Worm (Caenorhabditis elegans) whole organism, early embryonic: ENCODE data around the gene C01G5.4.

Experiments
- B0310.2 ChIP-seq: sonication (generic microtip); optimal IDR thresholded peaks from 2 replicates; lab custom pipeline; 2016; ENCODE audit warnings: mild to moderate bottlenecking, missing genetic modification characterization, missing compliant biosample characterization
- F13C5.2 ChIP-seq: sonication (generic microtip); optimal IDR thresholded peaks from 2 replicates; lab custom pipeline; 2017; ENCODE audit warnings: mild to moderate bottlenecking, missing genetic modification characterization, inconsistent platforms, missing compliant biosample characterization
- aly-1 ChIP-seq: sonication (generic microtip); optimal IDR thresholded peaks from 2 replicates; lab custom pipeline; 2016; ENCODE audit warnings: missing genetic modification characterization, missing compliant biosample characterization
- ama-1 ChIP-seq: fragments of 150-350 bp; optimal IDR thresholded peaks from 2 replicates; lab custom pipeline; 2014
- ceh-13 ChIP-seq: fragments of 200-800 bp; sonication (Bioruptor generic); optimal IDR thresholded peaks from 2 replicates; lab custom pipeline; 2018; ENCODE audit warnings: mild to moderate bottlenecking, missing genetic modification characterization, missing compliant biosample characterization
- ceh-36 ChIP-seq: sonication (generic microtip); optimal IDR thresholded peaks from 2 replicates; lab custom pipeline; 2016; ENCODE audit warnings: missing genetic modification characterization, inconsistent platforms, missing compliant biosample characterization
- ets-7 ChIP-seq: sonication (generic microtip); optimal IDR thresholded peaks from 2 replicates; lab custom pipeline; 2016; ENCODE audit warnings: missing genotype, missing genetic modification characterization, missing compliant biosample characterization
- flt-1 ChIP-seq: fragments of 200-800 bp; sonication (Bioruptor generic); IDR thresholded peaks from 2 replicates; pipeline ENCODE4 v1.3.6; 2022; ENCODE audit warnings: missing genetic modification characterization, missing compliant biosample characterization
- hmbx-1 ChIP-seq: sonication (generic microtip); optimal IDR thresholded peaks from 2 replicates; lab custom pipeline; 2016; ENCODE audit warnings: mild to moderate bottlenecking, missing genetic modification characterization, missing compliant biosample characterization
- hmg-4 ChIP-seq: fragments of 200-800 bp; sonication (Bioruptor generic); optimal IDR thresholded peaks from 2 replicates; lab custom pipeline; 2018; ENCODE audit warnings: mild to moderate bottlenecking, missing genetic modification characterization, missing compliant biosample characterization
- hnd-1 ChIP-seq: sonication (generic microtip); optimal IDR thresholded peaks from 2 replicates; lab custom pipeline; 2016; ENCODE audit warnings: missing genetic modification characterization, missing compliant biosample characterization
- pes-1 ChIP-seq: fragments of 200-800 bp; sonication (Bioruptor generic); IDR thresholded peaks from 2 replicates; pipeline ENCODE4 v1.3.6; 2022; ENCODE audit warnings: missing genetic modification reagents, missing genetic modification characterization, missing compliant biosample characterization
- scrt-1 ChIP-seq: fragments of 200-800 bp; sonication (Bioruptor generic); IDR thresholded peaks from 2 replicates; pipeline ENCODE4 v1.3.6; 2022; ENCODE audit warnings: missing genetic modification characterization, missing compliant biosample characterization
- sea-1 ChIP-seq: fragments of 200-800 bp; sonication (Bioruptor generic); conservative IDR thresholded peaks from 2 replicates; pipeline ENCODE4 v1.3.6; 2022; ENCODE audit warnings: missing genetic modification characterization, missing compliant biosample characterization
- tbx-11 ChIP-seq: fragments of 200-800 bp; sonication (Bioruptor generic); IDR thresholded peaks from 2 replicates; pipeline ENCODE4 v1.3.6; 2022; ENCODE audit warnings: missing genetic modification characterization, missing compliant biosample characterization
- tbx-37 ChIP-seq: fragments of 200-800 bp; sonication (Bioruptor generic); conservative IDR thresholded peaks from 2 replicates; pipeline ENCODE4 v1.3.6; 2022; ENCODE audit warnings: missing genetic modification reagents, missing genetic modification characterization, missing compliant biosample characterization
- tra-4 ChIP-seq: sonication (generic microtip); optimal IDR thresholded peaks from 2 replicates; lab custom pipeline; 2017; ENCODE audit warnings: missing genetic modification characterization, missing compliant biosample characterization

Gene C01G5.4

DNA sequence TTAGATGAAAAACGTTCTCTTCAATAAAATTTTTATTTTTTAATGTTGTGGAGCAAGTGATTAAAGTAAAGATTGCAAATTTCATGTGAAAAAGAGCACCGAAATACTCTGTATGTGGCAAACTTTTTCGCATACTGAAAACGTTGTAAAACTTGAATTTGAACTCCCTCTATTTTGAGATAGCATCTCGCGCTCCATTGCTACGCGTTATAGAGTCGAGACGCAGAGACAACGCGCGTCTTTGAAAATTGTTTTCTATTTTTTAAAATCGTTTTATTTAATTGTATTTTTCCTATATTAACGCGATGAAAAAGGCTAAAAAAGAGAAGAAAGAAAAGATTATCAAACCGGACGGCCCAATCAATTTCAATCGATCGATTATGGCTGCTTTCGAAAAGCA lies 17.1 kb downstream of the C01G5.4 start, which contains the start of gene fan-1:
Gene fan-1, plus strand, starts transcription at position 78 of the 400 bp plus-strand sequence.
- TF ChIP-seq sea-1 (GFP tag; lab: Robert Waterston, UW) (no peak), scrt-1 (no peak), B0310.2 (tag; lab: Kevin White, UChicago) (no peak), ama-1 (lab: Kevin White, UChicago) (no peak), tbx-37 (GFP tag; lab: Robert Waterston, UW) (no peak), tbx-11 (GFP tag; lab: Robert Waterston, UW) (no peak), hnd-1 (tag; lab: Kevin White, UChicago) (no peak), hmg-4 (no peak), hmbx-1 (tag; lab: Kevin White, UChicago) (no peak), pes-1 (GFP tag; lab: Robert Waterston, UW) (no peak), ets-7 (no peak), ceh-13 (GFP tag; lab: Kevin White, UChicago) (no peak), ceh-36 (tag; lab: Kevin White, UChicago) (no peak), aly-1 (tag; lab: Kevin White, UChicago) (no peak)

ce11 chrIV:6551359-6552031 lies 19.9 kb downstream of the C01G5.4 start:
- TF ChIP-seq ceh-36 (tag; lab: Kevin White, UChicago): peak; percentile 19

DNA sequence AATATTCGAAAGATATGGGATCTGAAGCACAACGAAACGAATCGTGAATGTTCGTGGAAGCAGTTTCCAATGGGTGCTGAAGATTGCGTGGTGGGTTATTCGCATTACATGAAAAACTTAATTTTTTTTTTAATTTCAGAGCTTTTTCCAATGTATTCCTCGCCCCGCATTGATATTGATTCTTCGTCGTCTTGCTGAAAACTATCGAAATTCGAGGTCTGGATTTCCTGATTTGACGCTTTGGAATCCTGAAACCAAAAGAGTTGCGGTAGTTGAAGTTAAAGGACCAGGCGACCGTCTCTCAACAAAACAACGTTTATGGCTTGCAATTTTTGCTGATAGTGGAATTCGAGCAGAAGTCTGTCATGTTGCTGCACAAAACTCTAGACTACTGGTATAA lies 20.5 kb downstream of the C01G5.4 start:
- TF ChIP-seq sea-1 (GFP tag; lab: Robert Waterston, UW): no peak
- no peak for TF ChIP-seq tra-4 (tag; lab: Kevin White, UChicago)
- no peak for TF ChIP-seq aly-1 (tag; lab: Kevin White, UChicago)
- no peak for TF ChIP-seq flt-1 (GFP tag; lab: Robert Waterston, UW)
- no peak for TF ChIP-seq tbx-11 (GFP tag; lab: Robert Waterston, UW)
- TF ChIP-seq ets-7: no peak
- no peak for TF ChIP-seq F13C5.2 (tag; lab: Kevin White, UChicago)
- no peak for TF ChIP-seq scrt-1
- TF ChIP-seq hmg-4: no peak
- no peak for TF ChIP-seq ama-1 (lab: Kevin White, UChicago)
- no peak for TF ChIP-seq pes-1 (GFP tag; lab: Robert Waterston, UW)
- TF ChIP-seq tbx-37 (GFP tag; lab: Robert Waterston, UW): no peak
- TF ChIP-seq ceh-36 (tag; lab: Kevin White, UChicago): no peak
- TF ChIP-seq hnd-1 (tag; lab: Kevin White, UChicago): no peak
- TF ChIP-seq hmbx-1 (tag; lab: Kevin White, UChicago): no peak

DNA sequence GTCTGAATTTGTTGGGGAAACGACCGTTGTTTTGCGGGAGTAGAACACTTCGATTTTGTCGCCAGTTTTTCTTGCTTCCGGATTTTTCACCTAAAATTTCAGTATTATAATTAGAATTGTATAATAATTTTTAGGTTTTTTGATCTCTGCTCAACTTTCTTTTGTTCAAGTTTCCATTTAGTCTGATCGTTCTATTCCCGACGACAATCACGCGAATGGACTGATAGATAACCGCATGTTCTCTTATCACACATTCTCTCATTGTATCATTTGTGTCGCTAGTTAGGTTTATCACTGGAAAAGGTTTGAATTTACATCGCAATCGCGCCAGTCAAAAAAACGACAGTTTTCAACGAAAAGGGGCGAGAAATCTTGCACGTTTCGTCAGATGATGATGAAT lies 23.3 kb downstream of the C01G5.4 start:
- TF ChIP-seq tra-4 (tag; lab: Kevin White, UChicago) (no peak), tbx-11 (GFP tag; lab: Robert Waterston, UW) (no peak), tbx-37 (GFP tag; lab: Robert Waterston, UW) (no peak), ceh-36 (tag; lab: Kevin White, UChicago) (no peak), F13C5.2 (tag; lab: Kevin White, UChicago) (no peak), hmbx-1 (tag; lab: Kevin White, UChicago) (no peak), hmg-4 (no peak), ama-1 (lab: Kevin White, UChicago) (no peak), pes-1 (GFP tag; lab: Robert Waterston, UW) (no peak), flt-1 (GFP tag; lab: Robert Waterston, UW) (no peak), scrt-1 (no peak), aly-1 (tag; lab: Kevin White, UChicago) (no peak), hnd-1 (tag; lab: Kevin White, UChicago) (no peak), ceh-13 (GFP tag; lab: Kevin White, UChicago) (no peak), sea-1 (GFP tag; lab: Robert Waterston, UW) (no peak), B0310.2 (tag; lab: Kevin White, UChicago) (no peak)

DNA sequence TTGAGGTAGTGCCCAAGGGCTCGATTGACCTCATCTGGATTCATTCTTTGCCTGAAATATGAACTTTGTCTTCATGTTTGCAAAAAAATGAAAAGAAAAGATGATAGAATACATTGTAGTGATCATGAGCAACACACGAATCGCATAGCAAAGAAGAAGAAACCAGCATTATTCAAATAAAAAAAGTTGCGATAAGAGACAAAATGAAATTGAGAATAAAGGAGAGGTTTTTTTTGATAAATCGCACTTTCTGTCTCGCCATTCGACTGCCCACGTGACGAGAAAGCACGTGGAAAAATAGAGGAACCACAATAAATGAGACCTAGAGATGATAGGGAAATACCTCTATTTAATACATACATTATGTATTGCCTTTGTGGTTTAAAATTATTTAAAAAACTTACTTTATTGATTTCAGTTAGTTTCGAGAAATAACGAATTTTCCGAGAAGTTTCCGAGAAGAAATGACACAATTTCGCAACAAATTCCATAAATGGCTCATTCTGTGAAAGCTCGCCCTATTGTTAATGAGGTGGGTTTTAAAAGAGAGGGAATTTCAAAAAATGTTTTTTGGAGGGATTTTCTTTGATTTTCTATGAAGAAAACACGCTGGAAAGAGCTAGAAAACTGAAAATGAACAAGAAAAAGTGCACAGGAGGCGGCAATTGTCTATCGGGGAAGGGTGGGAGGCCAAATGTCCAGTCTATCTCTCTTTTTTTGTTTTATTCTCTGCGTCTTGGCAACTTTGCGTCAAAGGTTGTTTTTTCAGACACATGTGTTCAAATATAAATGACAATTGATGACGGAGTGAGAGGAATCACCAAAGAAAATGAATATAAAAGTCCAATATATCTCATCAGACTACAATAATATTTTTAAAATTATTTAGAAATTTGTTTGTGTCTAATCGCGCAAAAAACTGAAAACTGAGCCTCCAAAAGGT lies 24.1 kb downstream of the C01G5.4 start, which contains the start of gene paqr-1:
Gene paqr-1, minus strand, starts transcription at position 51 of the 943 bp plus-strand sequence.
- no peak for TF ChIP-seq hmbx-1 (tag; lab: Kevin White, UChicago)
- no peak for TF ChIP-seq ama-1 (lab: Kevin White, UChicago)
- TF ChIP-seq tbx-37 (GFP tag; lab: Robert Waterston, UW): no peak
- no peak for TF ChIP-seq hnd-1 (tag; lab: Kevin White, UChicago)
- no peak for TF ChIP-seq ceh-13 (GFP tag; lab: Kevin White, UChicago)
- no peak for TF ChIP-seq F13C5.2 (tag; lab: Kevin White, UChicago)
- TF ChIP-seq ets-7: no peak
- TF ChIP-seq aly-1 (tag; lab: Kevin White, UChicago): no peak
- TF ChIP-seq sea-1 (GFP tag; lab: Robert Waterston, UW): no peak
- TF ChIP-seq B0310.2 (tag; lab: Kevin White, UChicago): no peak

ce11 chrIV:6556624-6557368 lies 25.2 kb downstream of the C01G5.4 start, which contains the start of gene try-3:
try-3 (plus strand) TSS chrIV:6557155.
- TF ChIP-seq hmbx-1 (tag; lab: Kevin White, UChicago) (no peak), aly-1 (tag; lab: Kevin White, UChicago) (peak; percentile 71), ama-1 (lab: Kevin White, UChicago) (no peak), tra-4 (tag; lab: Kevin White, UChicago) (peak; percentile 49), ets-7 (peak; percentile 66), B0310.2 (tag; lab: Kevin White, UChicago) (peak; percentile 34), ceh-13 (GFP tag; lab: Kevin White, UChicago) (peak; percentile 67), F13C5.2 (tag; lab: Kevin White, UChicago) (peak; percentile 57), tbx-11 (GFP tag; lab: Robert Waterston, UW) (peak; percentile 81), hmg-4 (no peak), sea-1 (GFP tag; lab: Robert Waterston, UW) (peak; percentile 87), hnd-1 (tag; lab: Kevin White, UChicago) (peak; percentile 46), scrt-1 (peak; percentile 80), pes-1 (GFP tag; lab: Robert Waterston, UW) (peak; percentile 88), ceh-36 (tag; lab: Kevin White, UChicago) (peak; percentile 83), tbx-37 (GFP tag; lab: Robert Waterston, UW) (peak; percentile 75), flt-1 (GFP tag; lab: Robert Waterston, UW) (peak; percentile 86)
